Worm (Caenorhabditis elegans) whole organism, L1 larva: Measurements from ENCODE around the gene fust-1.

ENCODE experiments used
- C34B4.2 ChIP-seq: sonication (generic microtip); optimal IDR thresholded peaks from 2 replicates; lab custom pipeline; 2017; ENCODE audit warnings: mild to moderate bottlenecking, missing genetic modification characterization, missing compliant biosample characterization
- ama-1 ChIP-seq: fragments of 150-350 bp; optimal IDR thresholded peaks from 2 replicates; lab custom pipeline; 2014
- blmp-1 ChIP-seq: fragments of 150-350 bp; optimal IDR thresholded peaks from 2 replicates; lab custom pipeline; 2014; ENCODE audit warnings: missing biosample characterization, missing genetic modification characterization
- ceh-88 ChIP-seq: fragments of 200-800 bp; sonication (Bioruptor generic); IDR thresholded peaks from 2 replicates; pipeline ENCODE4 v1.3.6; 2022; ENCODE audit warnings: missing genetic modification characterization, missing compliant biosample characterization
- dsc-1 ChIP-seq: sonication (generic microtip); optimal IDR thresholded peaks from 2 replicates; lab custom pipeline; 2016; ENCODE audit warnings: mild to moderate bottlenecking, missing genetic modification characterization, missing compliant biosample characterization
- efl-1 ChIP-seq, 4 experiments: fragments of 150-350 bp; optimal IDR thresholded peaks in 3 of 4; peaks in 1 of 4; 1 replicate in 1 of 4; 2 replicates in 3 of 4; lab custom pipeline; 2014; ENCODE audit warnings: missing biosample characterization in 2 of 4, missing genetic modification characterization in 2 of 4, missing genetic modification reagents in 2 of 4
- egl-27 ChIP-seq, 2 experiments: fragments of 150-350 bp in 1 of 2; sonication (generic microtip); optimal IDR thresholded peaks; 3 replicates each; lab custom pipeline; 2017 to 2018; ENCODE audit warnings: missing biosample characterization in 2 of 2, missing genetic modification characterization in 2 of 2, missing genetic modification reagents in 2 of 2
- fkh-4 ChIP-seq: sonication (generic microtip); optimal IDR thresholded peaks from 2 replicates; lab custom pipeline; 2016; ENCODE audit warnings: missing compliant biosample characterization, missing genetic modification characterization, borderline replicate concordance
- fkh-8 ChIP-seq: sonication (generic microtip); optimal IDR thresholded peaks from 2 replicates; lab custom pipeline; 2016; ENCODE audit warnings: mild to moderate bottlenecking, missing genetic modification characterization, missing compliant biosample characterization
- grh-1 ChIP-seq: fragments of 200-800 bp; sonication (Bioruptor generic); IDR thresholded peaks from 2 replicates; pipeline ENCODE4 v1.3.6; 2022; ENCODE audit warnings: missing genetic modification reagents, missing genetic modification characterization, missing compliant biosample characterization
- hlh-17 ChIP-seq: fragments of 200-800 bp; sonication (Bioruptor generic); optimal IDR thresholded peaks from 2 replicates; lab custom pipeline; 2018; ENCODE audit warnings: missing genetic modification characterization, mild to moderate bottlenecking, missing compliant biosample characterization, moderate library complexity, borderline replicate concordance
- lin-15B ChIP-seq: fragments of 150-350 bp; sonication (generic microtip); optimal IDR thresholded peaks from 3 replicates; lab custom pipeline; 2014; ENCODE audit warnings: missing biosample characterization, missing genetic modification characterization
- lir-3 ChIP-seq: sonication (generic microtip); optimal IDR thresholded peaks from 2 replicates; lab custom pipeline; 2016; ENCODE audit warnings: mild to moderate bottlenecking, missing genetic modification characterization, moderate library complexity, missing compliant biosample characterization; ENCODE audit not compliant: poor library complexity
- lsy-2 ChIP-seq, 2 experiments: fragments of 150-350 bp; optimal IDR thresholded peaks; 2 replicates each; lab custom pipeline; 2014; ENCODE audit warnings: missing biosample characterization in 2 of 2, missing genetic modification characterization in 2 of 2
- mef-2 ChIP-seq: fragments of 150-350 bp; optimal IDR thresholded peaks from 2 replicates; lab custom pipeline; 2014; ENCODE audit warnings: missing biosample characterization, missing genetic modification characterization
- nhr-90 ChIP-seq: sonication (generic microtip); optimal IDR thresholded peaks from 2 replicates; lab custom pipeline; 2016; ENCODE audit warnings: mild to moderate bottlenecking, missing genetic modification characterization, missing compliant biosample characterization; ENCODE audit not compliant: poor library complexity
- tlp-1 ChIP-seq: fragments of 150-350 bp; optimal IDR thresholded peaks from 2 replicates; lab custom pipeline; 2014; ENCODE audit warnings: missing biosample characterization, missing genetic modification characterization
- unc-30 ChIP-seq: sonication (generic microtip); optimal IDR thresholded peaks from 2 replicates; lab custom pipeline; 2017; ENCODE audit warnings: missing biosample characterization, missing genetic modification characterization
- unc-62 ChIP-seq: fragments of 150-350 bp; optimal IDR thresholded peaks from 2 replicates; lab custom pipeline; 2014; ENCODE audit warnings: missing biosample characterization, missing genetic modification reagents, missing genetic modification characterization
- zag-1 ChIP-seq: fragments of 150-350 bp; optimal IDR thresholded peaks from 2 replicates; lab custom pipeline; 2014; ENCODE audit warnings: missing biosample characterization, missing genetic modification characterization
- ztf-11 ChIP-seq, 2 experiments: sonication (generic microtip); optimal IDR thresholded peaks; 2 replicates each; lab custom pipeline; 2016 to 2017; ENCODE audit warnings: missing genetic modification characterization in 2 of 2, missing biosample characterization in 1 of 2, missing compliant biosample characterization in 1 of 2

fust-1 gene

DNA sequence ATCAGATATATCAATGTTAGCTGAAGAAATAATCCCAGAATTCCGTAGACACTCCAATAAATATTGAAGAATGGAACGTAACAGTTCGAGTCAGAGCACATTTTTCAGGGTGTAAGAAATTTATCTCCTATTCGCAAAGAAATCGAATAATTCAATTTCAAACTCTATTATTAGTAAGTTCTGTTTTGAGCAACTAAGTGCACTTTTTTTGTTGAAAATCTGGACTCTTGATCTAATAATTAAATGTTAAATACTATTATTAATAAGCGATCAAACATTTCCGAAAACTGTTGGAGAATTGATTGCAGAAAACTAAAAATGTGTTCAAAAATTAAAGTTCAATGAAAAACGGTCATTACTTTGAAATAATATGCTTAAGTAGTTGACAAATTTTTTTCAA is 50.7 kb downstream of the fust-1 start, which contains the start of gene srd-56:
TSS of gene srd-56 (minus strand) at position 101 of the 400 bp plus-strand sequence.
- no peak for TF ChIP-seq mef-2 (tag; lab: Kevin White, UChicago)
- TF ChIP-seq egl-27 (tag; optimal IDR thresholded peaks at IDR 0.05; lab: Kevin White, UChicago) = no peak
- no peak for TF ChIP-seq ama-1 (lab: Kevin White, UChicago)
- TF ChIP-seq blmp-1 (tag; lab: Kevin White, UChicago) = no peak
- no peak for TF ChIP-seq lin-15B
- no peak for TF ChIP-seq fkh-4
- TF ChIP-seq unc-62 = no peak
- TF ChIP-seq grh-1 (GFP tag; lab: Robert Waterston, UW) = no peak
- no peak for TF ChIP-seq nhr-90 (tag; lab: Kevin White, UChicago)
- TF ChIP-seq efl-1 (optimal IDR thresholded peaks at IDR 0.05; lab: Kevin White, UChicago) = no peak
- TF ChIP-seq efl-1 (GFP tag; optimal IDR thresholded peaks at IDR 0.05 in 1 of 2; lab: Kevin White, UChicago) = no peak
- no peak for TF ChIP-seq fkh-8
- TF ChIP-seq C34B4.2 = no peak
- no peak for TF ChIP-seq ceh-88 (GFP tag; lab: Robert Waterston, UW)
- TF ChIP-seq lsy-2 (tag; optimal IDR thresholded peaks at IDR 0.05; lab: Kevin White, UChicago) = no peak
- TF ChIP-seq unc-30 (tag; lab: Kevin White, UChicago) = no peak

DNA sequence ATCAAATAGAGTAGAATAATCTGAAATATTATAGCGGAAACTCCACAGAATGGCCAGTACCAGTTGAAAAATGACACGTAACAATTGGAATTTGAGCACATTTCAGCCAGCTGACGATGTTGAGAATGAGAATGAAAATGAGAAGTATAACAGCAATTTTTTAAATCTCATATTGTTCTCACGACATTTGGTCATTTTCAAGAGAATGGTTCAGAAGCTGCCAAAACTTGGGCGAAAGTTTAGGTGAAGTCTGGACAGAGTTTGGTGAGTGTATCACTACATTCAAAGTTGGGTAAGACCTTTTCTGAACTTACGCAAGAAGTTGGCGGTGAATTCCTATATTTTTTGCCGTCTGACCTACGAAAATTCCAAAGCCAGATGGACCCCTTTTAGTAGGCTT is 52.6 kb downstream of the fust-1 start, which contains the start of gene srd-58:
TSS of gene srd-58 (minus strand) at position 101 of the 400 bp plus-strand sequence.
- no peak for TF ChIP-seq zag-1 (tag; lab: Kevin White, UChicago)
- no peak for TF ChIP-seq dsc-1
- no peak for TF ChIP-seq ztf-11 (tag; optimal IDR thresholded peaks at IDR 0.05; lab: Kevin White, UChicago)
- no peak for TF ChIP-seq tlp-1
- TF ChIP-seq lir-3 (tag; lab: Kevin White, UChicago) = no peak
- no peak for TF ChIP-seq hlh-17 (GFP tag; lab: Kevin White, UChicago)
- TF ChIP-seq, all 84 proteins: peak for 0
